Worm (Caenorhabditis elegans): ENCODE results near the gene F01E11.20.

Gene F01E11.20

ce11 chrX:7028836-7029235 lies 32.5 kb upstream of the F01E11.20 start, which contains the start of gene flp-26:
flp-26 (plus strand) TSS chrX:7029136.
- TF ChIP-seq lin-13 (GFP tag; optimal IDR thresholded peaks at IDR 0.05) = no peak
- TF ChIP-seq unc-130 (tag; optimal IDR thresholded peaks at IDR 0.05) = no peak
- no peak for TF ChIP-seq hpl-2 (GFP tag; optimal IDR thresholded peaks at IDR 0.05)
- no peak for TF ChIP-seq efl-1 (optimal IDR thresholded peaks at IDR 0.05)
- no peak for TF ChIP-seq efl-1 (GFP tag; optimal IDR thresholded peaks at IDR 0.05 in 1 of 2)
- TF ChIP-seq ces-1 (GFP tag; optimal IDR thresholded peaks at IDR 0.05) = no peak
- no peak for TF ChIP-seq ama-1 (optimal IDR thresholded peaks at IDR 0.05)
- no peak for TF ChIP-seq fos-1 (tag; optimal IDR thresholded peaks at IDR 0.05)
- no peak for TF ChIP-seq nhr-19 (GFP tag; conservative IDR thresholded peaks at IDR 0.05)
- no peak for TF ChIP-seq nhr-85 (tag)
- TF ChIP-seq unc-62 (GFP tag; optimal IDR thresholded peaks at IDR 0.05) = no peak

ce11 chrX:7019733-7020132 lies 23.4 kb upstream of the F01E11.20 start, which contains the start of gene cah-5:
cah-5 (plus strand) TSS chrX:7020033.
- TF ChIP-seq mep-1 (tag; optimal IDR thresholded peaks at IDR 0.05) (no peak), ceh-8 (GFP tag; optimal IDR thresholded peaks at IDR 0.05) (no peak), fkh-10 (GFP tag; optimal IDR thresholded peaks at IDR 0.05) (peak; percentile 46), ceh-82 (tag; optimal IDR thresholded peaks at IDR 0.05) (no peak)

ce11 chrX:7005919-7006318 lies 9.6 kb upstream of the F01E11.20 start:
- no peak for TF ChIP-seq dsc-1 (tag; optimal IDR thresholded peaks at IDR 0.05)
- no peak for TF ChIP-seq mep-1 (tag; optimal IDR thresholded peaks at IDR 0.05)
- no peak for TF ChIP-seq nhr-237 (tag; optimal IDR thresholded peaks at IDR 0.05)
- TF ChIP-seq ces-1 (GFP tag; optimal IDR thresholded peaks at IDR 0.05) = no peak
- no peak for TF ChIP-seq elt-3 (tag; optimal IDR thresholded peaks at IDR 0.05)
- no peak for TF ChIP-seq ztf-4 (tag; optimal IDR thresholded peaks at IDR 0.05)
- no peak for TF ChIP-seq skn-1 (tag; optimal IDR thresholded peaks at IDR 0.05)
- no peak for TF ChIP-seq nhr-47 (tag; optimal IDR thresholded peaks at IDR 0.05)
- peak; percentile 16 for TF ChIP-seq rnt-1 (tag; optimal IDR thresholded peaks at IDR 0.05)
- no peak for TF ChIP-seq nhr-76 (tag; optimal IDR thresholded peaks at IDR 0.05)
- no peak for TF ChIP-seq efl-1 (optimal IDR thresholded peaks at IDR 0.05)
- no peak for TF ChIP-seq efl-1 (GFP tag; optimal IDR thresholded peaks at IDR 0.05 in 1 of 2)
- TF ChIP-seq hlh-17 (GFP tag; optimal IDR thresholded peaks at IDR 0.05; ENCODE audit: borderline replicate concordance) = no peak
- no peak for TF ChIP-seq nhr-77 (tag; optimal IDR thresholded peaks at IDR 0.05)
- no peak for TF ChIP-seq ceh-82 (tag; optimal IDR thresholded peaks at IDR 0.05)
- peak; percentile 44 for TF ChIP-seq snpc-4 (tag; optimal IDR thresholded peaks at IDR 0.05)

ce11 chrX:7005475-7005874 lies 9.1 kb upstream of the F01E11.20 start, which contains the start of gene tyra-2:
tyra-2 (minus strand) TSS chrX:7005575.
- TF ChIP-seq ceh-82 (tag; optimal IDR thresholded peaks at IDR 0.05) (no peak), ceh-63 (GFP tag; optimal IDR thresholded peaks at IDR 0.05) (no peak), isw-1 (GFP tag; IDR thresholded peaks at IDR 0.05) (no peak), elt-2 (tag; optimal IDR thresholded peaks at IDR 0.05) (no peak), nhr-77 (tag; optimal IDR thresholded peaks at IDR 0.05) (no peak), ztf-4 (tag; optimal IDR thresholded peaks at IDR 0.05) (no peak), nhr-11 (tag; optimal IDR thresholded peaks at IDR 0.05) (no peak), ceh-90 (tag; optimal IDR thresholded peaks at IDR 0.05) (no peak)

ce11 chrX:7001933-7002332 lies 5.6 kb upstream of the F01E11.20 start:
- TF ChIP-seq rnt-1 (tag; optimal IDR thresholded peaks at IDR 0.05) (no peak), mdl-1 (tag; optimal IDR thresholded peaks at IDR 0.05) (no peak), ceh-63 (GFP tag; optimal IDR thresholded peaks at IDR 0.05) (peak; percentile 73), hlh-17 (GFP tag; optimal IDR thresholded peaks at IDR 0.05; ENCODE audit: borderline replicate concordance) (no peak), dsc-1 (tag; optimal IDR thresholded peaks at IDR 0.05) (peak; percentile 79), nhr-47 (tag; optimal IDR thresholded peaks at IDR 0.05) (peak; percentile 15)

ce11 chrX:6991427-6991826 lies 4.9 kb downstream of the F01E11.20 start, which contains the start of gene ugt-57:
ugt-57 (plus strand) TSS chrX:6991727.
- TF ChIP-seq nhr-11 (tag; optimal IDR thresholded peaks at IDR 0.05) (no peak), Y116A8C.19 (tag; optimal IDR thresholded peaks at IDR 0.05; ENCODE audit: borderline replicate concordance) (no peak), ama-1 (optimal IDR thresholded peaks at IDR 0.05) (no peak), ceh-88 (GFP tag; IDR thresholded peaks at IDR 0.05) (no peak), lsy-2 (tag; optimal IDR thresholded peaks at IDR 0.05) (no peak), unc-86 (tag; optimal IDR thresholded peaks at IDR 0.05) (no peak), fkh-10 (GFP tag; optimal IDR thresholded peaks at IDR 0.05) (no peak), hlh-4 (tag; optimal IDR thresholded peaks at IDR 0.05) (no peak), hpl-2 (GFP tag; optimal IDR thresholded peaks at IDR 0.05) (no peak), tbx-2 (tag; optimal IDR thresholded peaks at IDR 0.05) (no peak), nhr-85 (tag) (no peak), alr-1 (tag; optimal IDR thresholded peaks at IDR 0.05; ENCODE audit: borderline replicate concordance) (no peak), nhr-19 (GFP tag; conservative IDR thresholded peaks at IDR 0.05) (no peak), nhr-90 (tag; optimal IDR thresholded peaks at IDR 0.05; ENCODE audit: poor library complexity) (no peak), nhr-77 (tag; optimal IDR thresholded peaks at IDR 0.05) (no peak), unc-98 (GFP tag; IDR thresholded peaks at IDR 0.05) (no peak), lin-13 (GFP tag; optimal IDR thresholded peaks at IDR 0.05) (no peak), ceh-63 (GFP tag; optimal IDR thresholded peaks at IDR 0.05) (no peak), rnt-1 (tag; optimal IDR thresholded peaks at IDR 0.05) (no peak), vab-15 (tag; optimal IDR thresholded peaks at IDR 0.05) (no peak)
